Fruit fly (Drosophila melanogaster) whole organism, adult: ENCODE results near the gene Eip74EF.
A peak's percentile ranks its signal among the peaks of the same experiment; 100 is the strongest.

Experiments used
- CG11617 ChIP-seq: fragments of 200-800 bp; sonication (Bioruptor generic); optimal IDR thresholded peaks from 2 replicates; lab custom pipeline; 2017; ENCODE audit warnings: mild to moderate bottlenecking, missing biosample characterization, missing genetic modification reagents, missing genetic modification characterization
- CG12768 ChIP-seq: fragments of 200-800 bp; sonication (Bioruptor generic); optimal IDR thresholded peaks from 2 replicates; lab custom pipeline; 2017; ENCODE audit warnings: missing biosample characterization, missing genetic modification characterization, mild to moderate bottlenecking, moderate library complexity, missing genetic modification reagents
- CG14711 ChIP-seq: fragments of 200-800 bp; sonication (Bioruptor generic); optimal IDR thresholded peaks from 2 replicates; lab custom pipeline; 2018; ENCODE audit warnings: missing biosample characterization, mild to moderate bottlenecking, missing genetic modification characterization, moderate library complexity
- CG1620 ChIP-seq: fragments of 200-800 bp; sonication (Bioruptor generic); optimal IDR thresholded peaks from 2 replicates; lab custom pipeline; 2016; ENCODE audit warnings: missing biosample characterization, missing genetic modification characterization
- CG33017 ChIP-seq: fragments of 200-800 bp; sonication (Bioruptor generic); optimal IDR thresholded peaks from 2 replicates; lab custom pipeline; 2018; ENCODE audit warnings: missing biosample characterization, mild to moderate bottlenecking, missing genetic modification characterization, moderate library complexity
- CG5204 ChIP-seq: fragments of 200-800 bp; sonication (Bioruptor generic); optimal IDR thresholded peaks from 2 replicates; lab custom pipeline; 2016; ENCODE audit warnings: missing biosample characterization, missing genetic modification characterization
- CG7045 ChIP-seq: fragments of 200-800 bp; sonication (Bioruptor generic); optimal IDR thresholded peaks from 2 replicates; lab custom pipeline; 2017; ENCODE audit warnings: missing biosample characterization, mild to moderate bottlenecking, missing genetic modification characterization
- CG7101 ChIP-seq: fragments of 200-800 bp; sonication (Bioruptor generic); optimal IDR thresholded peaks from 2 replicates; lab custom pipeline; 2018; ENCODE audit warnings: missing biosample characterization, mild to moderate bottlenecking, missing genetic modification characterization, moderate library complexity
- Clk ChIP-seq: fragments of 200-800 bp; sonication (Bioruptor generic); optimal IDR thresholded peaks from 2 replicates; lab custom pipeline; 2017; ENCODE audit warnings: missing biosample characterization, missing genetic modification characterization
- Crg-1 ChIP-seq: fragments of 200-800 bp; sonication (Bioruptor generic); optimal IDR thresholded peaks from 2 replicates; lab custom pipeline; 2016; ENCODE audit warnings: missing biosample characterization, missing genetic modification characterization
- Hr96 ChIP-seq: fragments of 200-800 bp; sonication (Bioruptor generic); optimal IDR thresholded peaks from 2 replicates; lab custom pipeline; 2016; ENCODE audit warnings: missing biosample characterization, missing genetic modification characterization
- Mnt ChIP-seq: fragments of 200-800 bp; sonication (Bioruptor generic); optimal IDR thresholded peaks from 2 replicates; lab custom pipeline; 2016; ENCODE audit warnings: missing biosample characterization, mild to moderate bottlenecking, missing genetic modification characterization
- bab1 ChIP-seq: fragments of 200-800 bp; sonication (Bioruptor generic); optimal IDR thresholded peaks from 3 replicates; lab custom pipeline; 2019; ENCODE audit warnings: missing biosample characterization, mild to moderate bottlenecking, missing genetic modification characterization, moderate library complexity
- cic ChIP-seq: fragments of 200-800 bp; sonication (Bioruptor generic); optimal IDR thresholded peaks from 2 replicates; lab custom pipeline; 2017; ENCODE audit warnings: missing biosample characterization, mild to moderate bottlenecking, missing genetic modification characterization, moderate library complexity
- cnc ChIP-seq, 2 experiments: fragments of >200 bp; optimal IDR thresholded peaks; 2 replicates each; lab custom pipeline; 2017
- kay ChIP-seq: fragments of 200-800 bp; sonication (Bioruptor generic); peaks from one replicate; lab custom pipeline; 2016; ENCODE audit warnings: missing biosample characterization, missing genetic modification characterization, borderline replicate concordance
- ovo ChIP-seq: fragments of 200-800 bp; sonication (Bioruptor generic); optimal IDR thresholded peaks from 2 replicates; lab custom pipeline; 2016; ENCODE audit warnings: missing biosample characterization, missing genetic modification characterization
- pad ChIP-seq: fragments of 200-800 bp; sonication (Bioruptor generic); optimal IDR thresholded peaks from 3 replicates; lab custom pipeline; 2017; ENCODE audit warnings: missing biosample characterization, missing genetic modification characterization, mild to moderate bottlenecking, moderate library complexity, missing genetic modification reagents
- tj ChIP-seq: fragments of 200-800 bp; sonication (Bioruptor generic); optimal IDR thresholded peaks from 3 replicates; lab custom pipeline; 2017; ENCODE audit warnings: missing biosample characterization, mild to moderate bottlenecking, missing genetic modification characterization, moderate library complexity
- toe ChIP-seq: fragments of 200-800 bp; sonication (Bioruptor generic); optimal IDR thresholded peaks from 2 replicates; lab custom pipeline; 2016; ENCODE audit warnings: missing biosample characterization, missing genetic modification characterization

Gene Eip74EF

dm6 chr3L:17576886-17577271 is 42.2 kb downstream of the Eip74EF start:
- TF ChIP-seq tj (GFP tag; lab: Kevin White, UChicago) = no peak
- no peak for TF ChIP-seq CG14711 (tag; lab: Kevin White, UChicago)
- TF ChIP-seq CG33017 (tag; lab: Kevin White, UChicago) = no peak
- TF ChIP-seq Crg-1 = no peak
- no peak for TF ChIP-seq Mnt (GFP tag; lab: Kevin White, UChicago)
- no peak for TF ChIP-seq ovo (GFP tag; lab: Kevin White, UChicago)
- TF ChIP-seq bab1 (GFP tag; lab: Kevin White, UChicago) = no peak
- no peak for TF ChIP-seq Hr96 (GFP tag; lab: Kevin White, UChicago)
- no peak for TF ChIP-seq CG7045
- TF ChIP-seq cnc (optimal IDR thresholded peaks at IDR 0.05; lab: Kevin White, UChicago) = no peak
- no peak for TF ChIP-seq CG11617
- no peak for TF ChIP-seq kay (GFP tag; lab: Kevin White, UChicago)
- no peak for TF ChIP-seq CG5204 (GFP tag; lab: Kevin White, UChicago)
- no peak for TF ChIP-seq cic (GFP tag; lab: Kevin White, UChicago)
- TF ChIP-seq Clk = no peak

- TF ChIP-seq CG7045 = peak; percentile 27
- peak; percentile 11 for TF ChIP-seq Hr96 (GFP tag; lab: Kevin White, UChicago)
- no peak for TF ChIP-seq toe (GFP tag; lab: Kevin White, UChicago)
- no peak for TF ChIP-seq CG1620 (GFP tag; lab: Kevin White, UChicago)
- TF ChIP-seq ovo (GFP tag; lab: Kevin White, UChicago) = no peak
- no peak for TF ChIP-seq CG5204 (GFP tag; lab: Kevin White, UChicago)
- TF ChIP-seq CG12768 (GFP tag; lab: Kevin White, UChicago) = peak; percentile 58
- TF ChIP-seq bab1 (GFP tag; lab: Kevin White, UChicago) = no peak
- peak; percentile 69 for TF ChIP-seq pad (GFP tag; lab: Kevin White, UChicago)
- peak; percentile 23 for TF ChIP-seq Mnt (GFP tag; lab: Kevin White, UChicago)
- no peak for TF ChIP-seq kay (GFP tag; lab: Kevin White, UChicago)
- TF ChIP-seq tj (GFP tag; lab: Kevin White, UChicago) = peak; percentile 97
- no peak for TF ChIP-seq Crg-1
- peak; percentile 63 for TF ChIP-seq cic (GFP tag; lab: Kevin White, UChicago)
- TF ChIP-seq CG33017 (tag; lab: Kevin White, UChicago) = no peak
- no peak for TF ChIP-seq CG7101 (tag; lab: Kevin White, UChicago)
- no peak for TF ChIP-seq CG11617
- TF ChIP-seq cnc (optimal IDR thresholded peaks at IDR 0.05; lab: Kevin White, UChicago) = no peak
- TF ChIP-seq CG14711 (tag; lab: Kevin White, UChicago) = no peak
- no peak for TF ChIP-seq Clk
These were observed 42.8 kb downstream of the Eip74EF start for dm6 chr3L:17576093-17576885.

- TF ChIP-seq CG11617 = no peak
- peak; percentile 23 for TF ChIP-seq kay (GFP tag; lab: Kevin White, UChicago)
- peak; percentile 52 for TF ChIP-seq pad (GFP tag; lab: Kevin White, UChicago)
- peak; percentile 35 for TF ChIP-seq Mnt (GFP tag; lab: Kevin White, UChicago)
- no peak for TF ChIP-seq toe (GFP tag; lab: Kevin White, UChicago)
- TF ChIP-seq CG5204 (GFP tag; lab: Kevin White, UChicago) = no peak
- TF ChIP-seq tj (GFP tag; lab: Kevin White, UChicago) = peak; percentile 62
- no peak for TF ChIP-seq Clk
- no peak for TF ChIP-seq cnc (optimal IDR thresholded peaks at IDR 0.05; lab: Kevin White, UChicago)
- TF ChIP-seq CG1620 (GFP tag; lab: Kevin White, UChicago) = no peak
- no peak for TF ChIP-seq Hr96 (GFP tag; lab: Kevin White, UChicago)
- no peak for TF ChIP-seq CG33017 (tag; lab: Kevin White, UChicago)
- peak; percentile 81 for TF ChIP-seq cic (GFP tag; lab: Kevin White, UChicago)
- no peak for TF ChIP-seq CG7045
- peak; percentile 3 for TF ChIP-seq CG7101 (tag; lab: Kevin White, UChicago)
- no peak for TF ChIP-seq bab1 (GFP tag; lab: Kevin White, UChicago)
- peak; percentile 0 for TF ChIP-seq ovo (GFP tag; lab: Kevin White, UChicago)
- TF ChIP-seq Crg-1 = no peak
- TF ChIP-seq CG14711 (tag; lab: Kevin White, UChicago) = no peak
- TF ChIP-seq CG12768 (GFP tag; lab: Kevin White, UChicago) = peak; percentile 56
These were observed 45.3 kb downstream of the Eip74EF start for dm6 chr3L:17573823-17574222.

dm6 chr3L:17572090-17572489 is 47.0 kb downstream of the Eip74EF start:
- TF ChIP-seq CG12768 (GFP tag; lab: Kevin White, UChicago) = peak; percentile 30
- no peak for TF ChIP-seq cnc (optimal IDR thresholded peaks at IDR 0.05; lab: Kevin White, UChicago)
- TF ChIP-seq tj (GFP tag; lab: Kevin White, UChicago) = peak; percentile 21
- TF ChIP-seq Hr96 (GFP tag; lab: Kevin White, UChicago) = no peak
- no peak for TF ChIP-seq toe (GFP tag; lab: Kevin White, UChicago)
- peak; percentile 34 for TF ChIP-seq cic (GFP tag; lab: Kevin White, UChicago)
- TF ChIP-seq CG1620 (GFP tag; lab: Kevin White, UChicago) = no peak
- TF ChIP-seq CG7101 (tag; lab: Kevin White, UChicago) = no peak
- TF ChIP-seq CG7045 = peak; percentile 7
- TF ChIP-seq Crg-1 = no peak

- TF ChIP-seq tj (GFP tag; lab: Kevin White, UChicago) = peak; percentile 37
- TF ChIP-seq kay (GFP tag; lab: Kevin White, UChicago) = peak; percentile 83
- no peak for TF ChIP-seq CG7045
These were observed 48.6 kb downstream of the Eip74EF start for dm6 chr3L:17570547-17570873.
